Worm (Caenorhabditis elegans): Measurements from ENCODE around the gene T10B10.4.

T10B10.4 gene

DNA sequence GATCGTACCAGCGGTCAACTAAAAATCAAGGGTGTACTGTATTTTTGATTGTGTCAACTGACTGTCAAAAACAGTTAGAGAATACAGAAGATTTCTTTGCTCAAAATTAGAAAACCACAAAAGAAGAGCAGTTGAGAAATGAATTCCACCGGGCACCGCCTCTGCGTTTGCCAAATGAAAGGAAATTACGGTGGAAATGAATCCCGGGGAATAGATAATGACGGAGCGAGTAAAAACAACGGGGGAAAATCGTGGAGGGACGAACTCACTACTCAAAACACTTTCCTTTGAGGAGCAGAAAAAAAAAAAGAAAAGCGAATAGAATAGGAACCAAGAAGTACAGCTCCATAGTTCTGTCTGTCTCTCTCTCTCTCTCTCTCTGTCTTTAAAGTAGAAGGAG is 41.5 kb upstream of the T10B10.4 start:
- TF ChIP-seq hlh-26 (GFP tag; conservative IDR thresholded peaks at IDR 0.05) (no peak), ccch-3 (GFP tag; optimal IDR thresholded peaks at IDR 0.05) (no peak), lsy-27 (tag; optimal IDR thresholded peaks at IDR 0.05; ENCODE audit: borderline replicate concordance, insufficient read depth) (no peak), zfh-2 (GFP tag; conservative IDR thresholded peaks at IDR 0.05) (no peak), T07F8.4 (tag; optimal IDR thresholded peaks at IDR 0.05) (no peak), dpff-1 (tag; optimal IDR thresholded peaks at IDR 0.05) (no peak), lin-26 (GFP tag; IDR thresholded peaks at IDR 0.05) (no peak), ama-1 (optimal IDR thresholded peaks at IDR 0.05) (no peak), ama-1 (GFP tag; optimal IDR thresholded peaks at IDR 0.05) (no peak), pha-4 (tag; optimal IDR thresholded peaks at IDR 0.05) (no peak), F33H1.4 (GFP tag; IDR thresholded peaks at IDR 0.05) (no peak), snpc-3.4 (tag; optimal IDR thresholded peaks at IDR 0.05) (no peak), lin-54 (GFP tag; optimal IDR thresholded peaks at IDR 0.05) (no peak), ztf-28 (GFP tag; IDR thresholded peaks at IDR 0.05) (no peak), F57C9.4 (tag; optimal IDR thresholded peaks at IDR 0.05) (no peak), somi-1 (GFP tag; optimal IDR thresholded peaks at IDR 0.05) (no peak), gei-17 (GFP tag; optimal IDR thresholded peaks at IDR 0.05) (no peak), hrde-1 (tag; optimal IDR thresholded peaks at IDR 0.05; ENCODE audit: borderline replicate concordance) (no peak), aptf-2 (GFP tag; conservative IDR thresholded peaks at IDR 0.05) (no peak), dpl-1 (GFP tag; optimal IDR thresholded peaks at IDR 0.05) (no peak)

DNA sequence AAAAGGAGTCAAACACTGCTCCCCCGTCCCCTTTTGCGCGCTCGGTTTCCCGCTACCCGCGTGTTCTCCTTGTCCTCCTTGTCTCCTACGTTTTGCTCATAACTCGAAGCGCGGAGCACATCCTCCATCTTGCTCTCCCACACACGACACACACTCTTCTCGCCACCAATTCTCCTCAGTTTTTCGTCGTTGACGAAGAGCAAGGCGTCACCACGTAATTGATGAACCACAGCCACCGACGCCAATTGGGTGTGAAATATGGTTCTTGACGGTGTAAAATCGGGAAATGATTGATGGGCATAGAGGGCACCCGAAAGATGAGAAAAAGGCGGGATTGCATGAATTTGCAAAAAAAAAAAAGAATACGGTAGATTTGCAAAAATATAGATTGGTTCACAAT is 41.1 kb upstream of the T10B10.4 start:
- TF ChIP-seq B0261.1 (tag; optimal IDR thresholded peaks at IDR 0.05) (no peak), rcor-1 (GFP tag; IDR thresholded peaks at IDR 0.05) (no peak), F23B12.7 (tag; optimal IDR thresholded peaks at IDR 0.05; ENCODE audit: insufficient read depth) (no peak), B0019.2 (GFP tag; conservative IDR thresholded peaks at IDR 0.05) (no peak), die-1 (tag; optimal IDR thresholded peaks at IDR 0.05) (no peak), zfh-2 (GFP tag; conservative IDR thresholded peaks at IDR 0.05) (peak; percentile 50), nhr-80 (tag; optimal IDR thresholded peaks at IDR 0.05) (no peak), ZK185.1 (tag; optimal IDR thresholded peaks at IDR 0.05; ENCODE audit: poor library complexity, severe bottlenecking) (no peak)

DNA sequence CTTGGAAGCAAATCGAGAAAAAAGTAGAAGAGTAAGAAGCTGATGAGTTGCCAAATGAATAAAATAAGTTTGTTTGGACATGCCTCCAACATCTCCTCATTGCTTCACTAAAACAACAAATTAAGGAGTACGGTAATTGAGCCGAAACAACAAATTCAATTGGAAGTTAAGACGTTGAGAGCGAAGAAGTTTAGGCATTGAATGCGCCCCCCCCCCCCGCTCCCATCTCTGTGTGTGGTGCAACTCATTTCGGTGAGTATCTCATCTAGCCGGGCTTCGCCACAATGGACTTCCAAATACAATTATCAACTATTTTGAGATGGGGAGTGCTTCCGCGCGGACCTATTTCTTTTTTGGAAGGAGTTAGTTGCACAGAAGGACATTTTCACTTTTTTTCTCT is 34.9 kb upstream of the T10B10.4 start:
- TF ChIP-seq sptf-2 (GFP tag; optimal IDR thresholded peaks at IDR 0.05): no peak

DNA sequence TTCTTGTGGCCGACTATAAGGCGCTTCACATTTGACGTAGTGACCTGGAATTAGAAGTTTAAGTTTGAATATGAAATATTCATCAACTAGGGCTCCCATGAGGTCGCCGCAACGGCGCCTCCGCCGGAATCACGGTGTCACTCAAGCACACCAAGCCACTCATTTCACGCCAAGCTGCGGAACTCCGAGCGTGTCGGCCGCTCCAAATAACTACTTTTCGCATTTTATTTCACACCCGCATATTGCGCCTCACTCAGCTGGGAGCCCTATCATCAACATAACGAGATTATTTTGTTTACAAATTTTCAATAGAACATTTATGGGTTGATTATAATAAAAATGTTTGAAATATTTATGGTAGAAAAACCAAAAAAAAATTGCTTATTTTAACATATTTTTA is 32.1 kb upstream of the T10B10.4 start:
- TF ChIP-seq dpl-1 (GFP tag; optimal IDR thresholded peaks at IDR 0.05): no peak
- peak; percentile 53 for TF ChIP-seq snpc-4 (GFP tag; optimal IDR thresholded peaks at IDR 0.05)
- peak in 2 of 4 experiments; percentile 71 to 79 for TF ChIP-seq snpc-4 (tag; optimal IDR thresholded peaks at IDR 0.05)
- TF ChIP-seq snpc-1.1 (tag; optimal IDR thresholded peaks at IDR 0.05; ENCODE audit: insufficient read depth): peak; percentile 69
- TF ChIP-seq zfh-2 (GFP tag; conservative IDR thresholded peaks at IDR 0.05): peak; percentile 32; the same call in 1 of the 2 replicates

DNA sequence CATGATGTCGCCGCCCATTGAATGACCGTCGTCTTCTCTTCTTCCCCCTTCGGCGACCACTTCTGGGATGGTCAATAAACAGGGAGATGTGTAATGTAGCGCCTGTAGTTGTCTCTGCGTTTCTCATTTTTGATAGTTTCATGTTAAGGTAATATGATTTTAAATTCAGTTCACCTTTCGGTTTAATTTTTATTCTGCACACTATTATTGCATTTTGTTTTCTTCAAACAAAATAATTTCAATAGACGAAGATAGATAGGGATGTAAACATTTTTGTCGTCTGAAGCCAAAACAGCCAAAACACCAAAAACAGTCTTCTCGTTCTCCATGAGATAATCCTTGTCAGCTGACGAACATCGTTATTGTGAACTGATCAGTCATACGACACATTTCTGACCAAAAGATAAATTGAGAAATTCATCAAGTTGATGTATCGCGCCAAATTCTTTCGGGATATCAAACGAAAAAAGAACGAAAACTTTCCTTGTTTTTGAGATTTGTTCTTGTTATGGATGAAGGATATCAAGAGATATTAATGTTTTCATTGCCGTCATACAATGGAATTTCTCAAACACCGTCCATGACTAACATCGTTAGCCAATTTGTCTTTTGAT is 31.1 kb upstream of the T10B10.4 start, which contains the start of gene C11G10.1:
TSS of gene C11G10.1 (minus strand) at position 51 of the 614 bp plus-strand sequence.
- TF ChIP-seq F39B2.1 (GFP tag; IDR thresholded peaks at IDR 0.05) (no peak), F22D6.2 (tag; optimal IDR thresholded peaks at IDR 0.05) (no peak), Y79H2A.3 (GFP tag; conservative IDR thresholded peaks at IDR 0.05) (no peak)

Data from whole organism, young adult.